Worm (Caenorhabditis elegans): ENCODE results near the gene K08E5.1.
A peak's percentile ranks its signal among the peaks of the same experiment; 100 is the strongest.

K08E5.1 gene

DNA sequence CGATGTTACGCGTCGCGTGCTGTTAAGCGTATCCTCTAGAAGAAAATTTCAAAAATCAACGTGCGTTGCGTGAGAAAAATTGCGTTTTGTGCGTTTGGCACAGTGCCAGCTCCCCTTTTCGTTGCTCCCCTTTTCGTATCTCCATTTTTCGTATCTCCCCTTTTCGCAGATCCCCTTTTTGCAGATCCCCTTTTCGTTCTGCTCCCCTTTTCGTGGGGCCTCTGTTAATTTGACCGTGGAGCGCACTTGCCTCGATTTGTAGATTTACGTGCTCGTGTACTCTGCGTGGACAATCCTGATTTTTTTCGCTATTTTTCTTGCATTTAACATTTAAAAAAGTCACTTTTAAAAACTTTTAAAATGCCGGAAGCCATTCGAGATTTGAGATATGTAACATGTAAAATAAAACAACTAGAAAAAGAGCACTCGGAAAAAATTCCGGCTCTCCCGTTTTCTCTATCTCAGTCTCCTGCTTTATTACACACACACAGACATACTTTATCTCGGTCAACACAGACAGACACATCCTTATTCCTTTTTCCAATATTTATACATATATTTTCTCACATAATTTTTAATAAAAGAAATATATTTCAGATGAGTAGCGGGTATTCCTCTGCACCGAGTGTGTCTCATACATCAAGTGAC lies 22.9 kb downstream of the K08E5.1 start, which contains the start of gene ttll-4 (continued):
- peak; percentile 20 for TF ChIP-seq dpl-1 (GFP tag; optimal IDR thresholded peaks at IDR 0.05)
- peak; percentile 94 for TF ChIP-seq mes-2 (tag; optimal IDR thresholded peaks at IDR 0.05; ENCODE audit: poor library complexity, severe bottlenecking)
- peak; percentile 65 for TF ChIP-seq rbr-2 (tag; optimal IDR thresholded peaks at IDR 0.05)
- TF ChIP-seq lin-13 (GFP tag; optimal IDR thresholded peaks at IDR 0.05) = peak; percentile 22
- 0 out of 2 replicates have a peak, but pooled peaks have one; percentile 52 for TF ChIP-seq madf-9 (GFP tag; conservative IDR thresholded peaks at IDR 0.05)
- no peak for TF ChIP-seq F44E2.7 (GFP tag; IDR thresholded peaks at IDR 0.05)
- no peak for TF ChIP-seq zfp-3 (GFP tag; conservative IDR thresholded peaks at IDR 0.05)
- no peak for TF ChIP-seq F49E8.2 (tag; optimal IDR thresholded peaks at IDR 0.05; ENCODE audit: borderline replicate concordance)
- no peak for TF ChIP-seq duxl-1 (tag; optimal IDR thresholded peaks at IDR 0.05; ENCODE audit: poor library complexity)
- TF ChIP-seq unc-130 (GFP tag; optimal IDR thresholded peaks at IDR 0.05) = peak; percentile 57
- peak; percentile 37; the same call in 1 of the 2 replicates for TF ChIP-seq egl-43 (GFP tag; IDR thresholded peaks at IDR 0.05)
- no peak for TF ChIP-seq zip-11 (GFP tag; IDR thresholded peaks at IDR 0.05)
- no peak for TF ChIP-seq mdl-1 (tag; optimal IDR thresholded peaks at IDR 0.05)
- TF ChIP-seq nhr-42 (GFP tag; IDR thresholded peaks at IDR 0.05) = 0 out of 2 replicates have a peak, but pooled peaks have one; percentile 37
- TF ChIP-seq jun-1 (tag; optimal IDR thresholded peaks at IDR 0.05) = no peak
- no peak for TF ChIP-seq ZK546.5 (tag; optimal IDR thresholded peaks at IDR 0.05)
- TF ChIP-seq zag-1 (tag; optimal IDR thresholded peaks at IDR 0.05) = no peak
- no peak for TF ChIP-seq F26F4.8 (GFP tag; conservative IDR thresholded peaks at IDR 0.05)
- no peak for TF ChIP-seq sdz-12 (GFP tag; optimal IDR thresholded peaks at IDR 0.05)
- peak; percentile 24 for TF ChIP-seq T20F7.1 (GFP tag; optimal IDR thresholded peaks at IDR 0.05)
- peak; percentile 40; the same call in 1 of the 2 replicates for TF ChIP-seq dmd-6 (GFP tag; IDR thresholded peaks at IDR 0.05)
- TF ChIP-seq pqm-1 (tag; optimal IDR thresholded peaks at IDR 0.05) = no peak
- TF ChIP-seq mxl-2 (GFP tag; conservative IDR thresholded peaks at IDR 0.05) = no peak
- 0 out of 2 replicates have a peak, but pooled peaks have one; percentile 23 for TF ChIP-seq ceh-44 (GFP tag; IDR thresholded peaks at IDR 0.05)
- no peak for TF ChIP-seq tag-97 (GFP tag; IDR thresholded peaks at IDR 0.05)
- no peak for TF ChIP-seq Y5F2A.4 (GFP tag; optimal IDR thresholded peaks at IDR 0.05)
- no peak for TF ChIP-seq lir-3 (tag; optimal IDR thresholded peaks at IDR 0.05)
- no peak for TF ChIP-seq egl-27 (tag; optimal IDR thresholded peaks at IDR 0.05)
- TF ChIP-seq ztf-7 (tag; optimal IDR thresholded peaks at IDR 0.05) = no peak
- TF ChIP-seq zip-2 (tag; optimal IDR thresholded peaks at IDR 0.05) = no peak
- TF ChIP-seq lin-29 (GFP tag; IDR thresholded peaks at IDR 0.05) = no peak
- no peak for TF ChIP-seq nhr-11 (tag; optimal IDR thresholded peaks at IDR 0.05)
- no peak for TF ChIP-seq ces-1 (GFP tag; optimal IDR thresholded peaks at IDR 0.05)
- no peak for TF ChIP-seq php-3 (GFP tag; IDR thresholded peaks at IDR 0.05)
- peak; percentile 72 for TF ChIP-seq dmd-9 (GFP tag; IDR thresholded peaks at IDR 0.05)
- TF ChIP-seq ctbp-1 (GFP tag; IDR thresholded peaks at IDR 0.05) = peak; percentile 53
- no peak for TF ChIP-seq lim-7 (GFP tag; IDR thresholded peaks at IDR 0.05)
- TF ChIP-seq aly-2 (tag; optimal IDR thresholded peaks at IDR 0.05) = no peak
- no peak for TF ChIP-seq hlh-30 (tag; optimal IDR thresholded peaks at IDR 0.05; ENCODE audit: insufficient read depth)
- no peak; the same call in 1 of the 2 replicates for TF ChIP-seq T26A8.4 (GFP tag; IDR thresholded peaks at IDR 0.05)
- TF ChIP-seq nhr-48 (tag; optimal IDR thresholded peaks at IDR 0.05) = no peak
- no peak for TF ChIP-seq dmd-8 (GFP tag; IDR thresholded peaks at IDR 0.05)
- no peak for TF ChIP-seq ceh-32 (tag; optimal IDR thresholded peaks at IDR 0.05; ENCODE audit: poor library complexity)
- TF ChIP-seq hlh-11 (tag; optimal IDR thresholded peaks at IDR 0.05) = peak; percentile 16
- peak; percentile 95 for TF ChIP-seq lin-38 (GFP tag; IDR thresholded peaks at IDR 0.05)
- no peak for TF ChIP-seq ceh-62 (tag; optimal IDR thresholded peaks at IDR 0.05)
- TF ChIP-seq set-16 (GFP tag; IDR thresholded peaks at IDR 0.05) = no peak
- peak; percentile 39 for TF ChIP-seq mep-1 (tag; optimal IDR thresholded peaks at IDR 0.05)
- TF ChIP-seq fos-1 (tag; optimal IDR thresholded peaks at IDR 0.05) = no peak
- TF ChIP-seq lin-15B (tag; optimal IDR thresholded peaks at IDR 0.05) = no peak
- TF ChIP-seq zfp-2 (tag; optimal IDR thresholded peaks at IDR 0.05) = no peak
